Worm (Caenorhabditis elegans) whole organism, L4 larva: ENCODE results near the gene tsn-1.

Source experiments
- F26F4.8 ChIP-seq: fragments of 200-800 bp; sonication (Bioruptor generic); conservative IDR thresholded peaks from 2 replicates; pipeline ENCODE4 v1.3.6; 2022; ENCODE audit warnings: missing genetic modification characterization, missing compliant biosample characterization
- F37D6.2 ChIP-seq: sonication (generic microtip); optimal IDR thresholded peaks from 2 replicates; lab custom pipeline; 2016; ENCODE audit warnings: mild to moderate bottlenecking, missing genetic modification characterization, missing compliant biosample characterization
- ZK546.5 ChIP-seq, 2 experiments: sonication (generic microtip); optimal IDR thresholded peaks; 2 replicates each; lab custom pipeline; 2017; ENCODE audit warnings: missing biosample characterization in 2 of 2, missing genetic modification characterization in 2 of 2
- aly-2 ChIP-seq: sonication (generic microtip); optimal IDR thresholded peaks from 2 replicates; lab custom pipeline; 2018; ENCODE audit warnings: missing biosample characterization, missing genetic modification characterization
- ama-1 ChIP-seq: fragments of 150-350 bp; optimal IDR thresholded peaks from 2 replicates; lab custom pipeline; 2014; ENCODE audit warnings: inconsistent platforms, mixed read lengths
- attf-4 ChIP-seq: sonication (generic microtip); optimal IDR thresholded peaks from 3 replicates; lab custom pipeline; 2017; ENCODE audit warnings: missing biosample characterization, missing genetic modification characterization
- ceh-20 ChIP-seq: fragments of 200-800 bp; sonication (Bioruptor generic); IDR thresholded peaks from 2 replicates; pipeline ENCODE4 v1.3.6; 2022; ENCODE audit warnings: missing genetic modification reagents, missing genetic modification characterization, missing compliant biosample characterization
- ceh-28 ChIP-seq: fragments of 150-350 bp; optimal IDR thresholded peaks from 2 replicates; lab custom pipeline; 2014; ENCODE audit warnings: missing biosample characterization, missing genetic modification reagents, missing genetic modification characterization
- ceh-32 ChIP-seq: sonication (generic microtip); optimal IDR thresholded peaks from 2 replicates; lab custom pipeline; 2016; ENCODE audit warnings: mild to moderate bottlenecking, missing genetic modification characterization, missing compliant biosample characterization; ENCODE audit not compliant: poor library complexity
- ceh-44 ChIP-seq: fragments of 200-800 bp; sonication (Bioruptor generic); IDR thresholded peaks from 2 replicates; pipeline ENCODE4 v1.3.6; 2022; ENCODE audit warnings: missing genetic modification reagents, missing genetic modification characterization, missing compliant biosample characterization
- ceh-82 ChIP-seq: sonication (generic microtip); optimal IDR thresholded peaks from 2 replicates; lab custom pipeline; 2017; ENCODE audit warnings: missing biosample characterization, missing genetic modification characterization
- daf-12 ChIP-seq: fragments of 150-350 bp; optimal IDR thresholded peaks from 2 replicates; lab custom pipeline; 2014; ENCODE audit warnings: missing biosample characterization, missing genetic modification reagents, missing genetic modification characterization
- dmd-6 ChIP-seq: fragments of 200-800 bp; sonication (Bioruptor generic); IDR thresholded peaks from 2 replicates; pipeline ENCODE4 v1.3.6; 2022; ENCODE audit warnings: missing genetic modification reagents, missing genetic modification characterization, missing compliant biosample characterization
- dpl-1 ChIP-seq: fragments of 150-350 bp; optimal IDR thresholded peaks from 2 replicates; lab custom pipeline; 2014; ENCODE audit warnings: missing biosample characterization, missing genetic modification reagents, missing genetic modification characterization
- dve-1 ChIP-seq: sonication (generic microtip); optimal IDR thresholded peaks from 2 replicates; lab custom pipeline; 2017; ENCODE audit warnings: antibody characterized with exemption, mild to moderate bottlenecking, missing genetic modification characterization, missing compliant biosample characterization; ENCODE audit not compliant: insufficient read depth
- egl-43 ChIP-seq: fragments of 200-800 bp; sonication (Bioruptor generic); IDR thresholded peaks from 2 replicates; pipeline ENCODE4 v1.3.6; 2022; ENCODE audit warnings: missing genetic modification reagents, missing genetic modification characterization, missing compliant biosample characterization
- fos-1 ChIP-seq: fragments of 150-350 bp; optimal IDR thresholded peaks from 2 replicates; lab custom pipeline; 2014; ENCODE audit warnings: missing biosample characterization, missing genetic modification characterization
- hlh-11 ChIP-seq: fragments of 200-800 bp; sonication (Bioruptor generic); optimal IDR thresholded peaks from 2 replicates; lab custom pipeline; 2018; ENCODE audit warnings: mild to moderate bottlenecking, missing genetic modification characterization, missing compliant biosample characterization
- hlh-30 ChIP-seq: sonication (generic microtip); optimal IDR thresholded peaks from 2 replicates; lab custom pipeline; 2017; ENCODE audit warnings: antibody characterized with exemption, mild to moderate bottlenecking, missing genetic modification characterization, missing compliant biosample characterization; ENCODE audit not compliant: insufficient read depth
- jun-1 ChIP-seq: fragments of 150-350 bp; optimal IDR thresholded peaks from 2 replicates; lab custom pipeline; 2014; ENCODE audit warnings: missing biosample characterization, missing genetic modification reagents, missing genetic modification characterization
- lim-7 ChIP-seq: fragments of 200-800 bp; sonication (Bioruptor generic); IDR thresholded peaks from 2 replicates; pipeline ENCODE4 v1.3.6; 2022; ENCODE audit warnings: missing genetic modification characterization, missing compliant biosample characterization
- lin-39 ChIP-seq: fragments of 150-350 bp; optimal IDR thresholded peaks from 2 replicates; lab custom pipeline; 2014; ENCODE audit warnings: missing biosample characterization, missing genetic modification reagents, missing genetic modification characterization
- lsy-2 ChIP-seq, 2 experiments: fragments of 150-350 bp in 1 of 2; sonication (generic microtip) in 1 of 2; optimal IDR thresholded peaks; 2 replicates each; lab custom pipeline; 2014 to 2017; ENCODE audit warnings: missing biosample characterization in 2 of 2, missing genetic modification characterization in 2 of 2
- mdl-1 ChIP-seq, 2 experiments: fragments of 150-350 bp in 1 of 2; sonication (generic microtip) in 1 of 2; optimal IDR thresholded peaks; 2 replicates each; lab custom pipeline; 2014 to 2017; ENCODE audit warnings: missing biosample characterization in 2 of 2, missing genetic modification characterization in 2 of 2
- mdt-29 ChIP-seq: fragments of 200-800 bp; sonication (Bioruptor generic); IDR thresholded peaks from 2 replicates; pipeline ENCODE4 v1.3.6; 2022; ENCODE audit warnings: missing genetic modification reagents, missing genetic modification characterization, missing compliant biosample characterization
- mes-2 ChIP-seq: sonication (generic microtip); optimal IDR thresholded peaks from 2 replicates; lab custom pipeline; 2016; ENCODE audit warnings: missing genotype, mild to moderate bottlenecking, missing genetic modification characterization, missing compliant biosample characterization; ENCODE audit not compliant: poor library complexity, severe bottlenecking
- nhr-10 ChIP-seq: fragments of 150-350 bp; optimal IDR thresholded peaks from 2 replicates; lab custom pipeline; 2014; ENCODE audit warnings: missing biosample characterization, missing genetic modification characterization
- nhr-28 ChIP-seq: fragments of 150-350 bp; optimal IDR thresholded peaks from 2 replicates; lab custom pipeline; 2014; ENCODE audit warnings: missing biosample characterization, missing genetic modification characterization
- nhr-48 ChIP-seq: sonication (generic microtip); optimal IDR thresholded peaks from 2 replicates; lab custom pipeline; 2016; ENCODE audit warnings: mild to moderate bottlenecking, missing genetic modification characterization, missing compliant biosample characterization
- php-3 ChIP-seq: fragments of 200-800 bp; sonication (Bioruptor generic); IDR thresholded peaks from 2 replicates; pipeline ENCODE4 v1.3.6; 2022; ENCODE audit warnings: missing genetic modification reagents, missing genetic modification characterization, missing compliant biosample characterization
- sdz-12 ChIP-seq: fragments of 200-800 bp; sonication (Bioruptor generic); optimal IDR thresholded peaks from 2 replicates; lab custom pipeline; 2018; ENCODE audit warnings: mild to moderate bottlenecking, missing genetic modification characterization, missing compliant biosample characterization
- skn-1 ChIP-seq: fragments of 150-350 bp; optimal IDR thresholded peaks from 2 replicates; lab custom pipeline; 2014; ENCODE audit warnings: missing biosample characterization, missing genetic modification characterization
- unc-62 ChIP-seq, 3 experiments: fragments of 150-350 bp in 1 of 3; sonication (generic microtip); optimal IDR thresholded peaks in 2 of 3; peaks in 1 of 3; 1 replicate in 1 of 3; 2 replicates in 2 of 3; lab custom pipeline; 2014 to 2017; ENCODE audit warnings: missing biosample characterization in 3 of 3, missing genetic modification characterization in 3 of 3, missing genetic modification reagents in 3 of 3, missing genotype in 1 of 3
- vab-7 ChIP-seq: fragments of 200-800 bp; sonication (Bioruptor generic); IDR thresholded peaks from 2 replicates; pipeline ENCODE4 v1.3.6; 2022; ENCODE audit warnings: missing genetic modification reagents, missing genetic modification characterization, missing compliant biosample characterization

tsn-1 gene

DNA sequence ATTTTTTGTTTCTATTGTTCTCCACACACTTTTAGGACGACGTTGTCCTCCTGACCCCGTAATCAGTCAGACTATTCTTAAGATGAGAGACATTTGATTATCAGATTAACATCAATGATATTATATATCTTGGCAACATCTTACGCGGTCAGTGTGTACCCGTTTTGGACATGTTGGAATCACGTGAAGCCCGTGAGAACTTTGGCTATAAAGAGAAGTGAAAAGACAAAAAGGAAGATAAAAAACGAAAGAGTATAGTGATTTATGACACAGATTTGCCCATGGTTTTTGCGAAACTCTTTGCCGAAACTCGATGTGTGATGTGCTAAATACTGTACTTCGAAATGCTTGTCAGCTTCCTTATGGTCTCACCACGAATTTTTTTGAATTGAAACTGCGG is 38.7 kb downstream of the tsn-1 start (continued):
- peak; percentile 59 for TF ChIP-seq nhr-10
- peak; percentile 34 for TF ChIP-seq dve-1
- TF ChIP-seq ceh-32 (tag; lab: Kevin White, UChicago) = no peak
- TF ChIP-seq ceh-82 (tag; lab: Kevin White, UChicago) = no peak
- peak; percentile 33 for TF ChIP-seq dpl-1
- no peak for TF ChIP-seq lim-7 (GFP tag; lab: Robert Waterston, UW)
- TF ChIP-seq fos-1 = no peak
- TF ChIP-seq ceh-20 (GFP tag; lab: Robert Waterston, UW) = peak; percentile 59; the same call in 1 of the 2 replicates
- no peak for TF ChIP-seq egl-43 (GFP tag; lab: Robert Waterston, UW)
- no peak for TF ChIP-seq sdz-12
- TF ChIP-seq attf-4 (tag; lab: Kevin White, UChicago) = no peak

DNA sequence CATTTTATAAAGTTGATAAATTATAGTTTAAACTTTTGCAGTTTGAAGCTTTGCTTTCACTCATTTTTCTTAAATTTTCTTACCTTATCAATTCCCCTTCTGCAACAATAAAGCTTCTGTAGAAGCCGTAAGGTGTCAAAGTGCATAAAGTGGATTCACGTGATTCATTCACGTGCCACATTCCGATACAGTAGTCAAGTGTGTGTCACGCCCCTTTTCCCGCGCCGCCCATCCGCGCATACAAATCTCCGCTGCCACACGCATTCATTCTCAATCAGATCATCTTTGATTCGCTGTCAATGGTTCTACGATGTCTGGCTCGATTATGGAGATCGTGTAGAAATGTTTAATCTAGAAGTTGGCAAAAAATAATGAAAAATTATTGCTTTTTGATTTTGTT is 40.4 kb downstream of the tsn-1 start:
- TF ChIP-seq ceh-44 (GFP tag; lab: Robert Waterston, UW) (no peak), nhr-48 (tag; lab: Kevin White, UChicago) (peak; percentile 62), daf-12 (tag; lab: Kevin White, UChicago) (no peak), lsy-2 (tag; optimal IDR thresholded peaks at IDR 0.05; lab: Kevin White, UChicago) (peak in 1 of 2 experiments; percentile 51), mdt-29 (peak; percentile 16; the same call in 1 of the 2 replicates), vab-7 (GFP tag; lab: Robert Waterston, UW) (no peak), ZK546.5 (tag; optimal IDR thresholded peaks at IDR 0.05; lab: Kevin White, UChicago) (no peak), unc-62 (GFP tag; optimal IDR thresholded peaks at IDR 0.05 in 1 of 2; lab: Kevin White, UChicago) (no peak), unc-62 (tag; optimal IDR thresholded peaks at IDR 0.05; lab: Kevin White, UChicago) (no peak), mdl-1 (tag; optimal IDR thresholded peaks at IDR 0.05; lab: Kevin White, UChicago) (peak in 1 of 2 experiments; percentile 39), F37D6.2 (tag; lab: Kevin White, UChicago) (no peak), hlh-11 (peak; percentile 5), dmd-6 (GFP tag; lab: Robert Waterston, UW) (no peak), hlh-30 (tag; lab: Kevin White, UChicago) (peak; percentile 69)

DNA sequence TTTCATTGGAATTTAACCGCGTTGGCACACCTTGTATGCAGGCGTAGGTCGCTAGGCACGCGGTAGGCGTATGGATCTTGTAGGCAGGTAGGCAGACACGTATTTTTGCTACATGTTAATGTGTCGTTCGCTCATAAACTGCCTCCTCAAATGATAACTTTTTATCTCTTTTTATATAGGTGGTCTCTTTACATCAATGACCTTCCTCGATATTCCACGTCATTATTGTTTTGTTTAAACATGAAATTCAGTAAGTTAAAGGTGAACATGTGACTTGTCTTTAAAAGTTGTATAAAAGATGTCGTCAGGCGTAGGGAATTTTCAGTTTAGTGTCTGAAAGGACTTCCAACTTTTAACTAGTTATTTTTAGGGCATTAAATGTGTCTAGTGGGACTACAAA is 41.1 kb downstream of the tsn-1 start:
- no peak for TF ChIP-seq skn-1 (tag; lab: Kevin White, UChicago)
- TF ChIP-seq hlh-30 (tag; lab: Kevin White, UChicago) = peak; percentile 26
- peak in 1 of 2 experiments; percentile 2 for TF ChIP-seq lsy-2 (tag; optimal IDR thresholded peaks at IDR 0.05; lab: Kevin White, UChicago)
- TF ChIP-seq, all 104 proteins: peak for 2

DNA sequence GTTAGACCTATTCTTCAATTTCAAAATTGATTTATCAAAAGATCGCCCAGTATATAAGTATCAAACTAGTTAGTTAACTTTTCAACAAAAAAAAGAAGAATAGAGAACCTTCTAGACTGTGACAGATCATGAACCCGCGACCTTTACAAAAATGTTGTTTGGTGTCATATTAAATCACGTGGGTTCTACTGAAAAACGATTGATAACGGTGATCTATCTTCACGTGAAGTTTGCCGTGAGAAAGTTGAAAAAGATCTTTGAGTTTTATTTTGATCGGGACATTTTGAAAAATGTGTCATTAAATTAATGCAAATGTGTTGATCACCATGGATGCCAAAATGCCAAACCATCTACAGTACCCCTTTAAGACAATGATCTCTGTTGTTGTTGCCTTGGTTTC is 41.8 kb downstream of the tsn-1 start:
- TF ChIP-seq mdl-1 (tag; optimal IDR thresholded peaks at IDR 0.05; lab: Kevin White, UChicago) = no peak
- 0 out of 2 replicates have a peak, but pooled peaks have one; percentile 14 for TF ChIP-seq ceh-20 (GFP tag; lab: Robert Waterston, UW)
- TF ChIP-seq ceh-44 (GFP tag; lab: Robert Waterston, UW) = no peak
- no peak for TF ChIP-seq F26F4.8 (GFP tag; lab: Robert Waterston, UW)
- TF ChIP-seq mdt-29 = peak; percentile 64; the same call in 1 of the 2 replicates
- no peak for TF ChIP-seq nhr-48 (tag; lab: Kevin White, UChicago)
- peak; percentile 4 for TF ChIP-seq hlh-11
- TF ChIP-seq hlh-30 (tag; lab: Kevin White, UChicago) = peak; percentile 66
- TF ChIP-seq aly-2 (tag; lab: Kevin White, UChicago) = no peak
- no peak for TF ChIP-seq mes-2 (tag; lab: Kevin White, UChicago)

DNA sequence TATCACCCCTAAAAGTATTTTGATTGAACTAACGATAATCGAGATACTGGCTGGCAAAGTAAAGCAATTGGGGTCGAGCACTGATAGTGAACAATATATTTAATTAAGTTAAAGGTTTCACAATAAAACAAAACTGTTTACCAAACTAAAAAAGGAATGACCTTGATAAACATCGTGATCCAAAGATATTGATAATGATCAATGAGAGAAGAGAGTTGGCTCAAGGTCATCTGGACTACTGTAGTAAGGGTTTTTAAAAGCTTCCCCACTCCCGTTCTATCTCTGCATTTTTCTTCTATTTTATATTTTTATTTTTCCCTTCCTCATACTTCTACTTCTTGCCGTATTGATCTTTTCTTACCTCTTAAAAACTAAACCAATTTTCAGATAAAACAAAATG is 43.0 kb downstream of the tsn-1 start, which contains the start of gene F41C3.2:
Gene F41C3.2 (plus strand): TSS at position 388 of the 400 bp plus-strand sequence.
- TF ChIP-seq lsy-2 (tag; optimal IDR thresholded peaks at IDR 0.05; lab: Kevin White, UChicago) (peak in 1 of 2 experiments; percentile 30), lin-39 (tag; lab: Kevin White, UChicago) (no peak), nhr-28 (tag; lab: Kevin White, UChicago) (peak; percentile 8), php-3 (GFP tag; lab: Robert Waterston, UW) (no peak), jun-1 (tag; lab: Kevin White, UChicago) (no peak), mes-2 (tag; lab: Kevin White, UChicago) (no peak), ama-1 (no peak), egl-43 (GFP tag; lab: Robert Waterston, UW) (no peak), ceh-28 (tag; lab: Kevin White, UChicago) (no peak), lim-7 (GFP tag; lab: Robert Waterston, UW) (no peak)
